Worm (Caenorhabditis elegans) whole organism, early embryonic: Measurements from ENCODE around the gene try-13.

Experiments
- F13C5.2 ChIP-seq: sonication (generic microtip); optimal IDR thresholded peaks from 2 replicates; lab custom pipeline; 2017; ENCODE audit warnings: mild to moderate bottlenecking, missing genetic modification characterization, inconsistent platforms, missing compliant biosample characterization
- ama-1 ChIP-seq: fragments of 150-350 bp; optimal IDR thresholded peaks from 2 replicates; lab custom pipeline; 2014
- ceh-13 ChIP-seq: fragments of 200-800 bp; sonication (Bioruptor generic); optimal IDR thresholded peaks from 2 replicates; lab custom pipeline; 2018; ENCODE audit warnings: mild to moderate bottlenecking, missing genetic modification characterization, missing compliant biosample characterization
- ets-7 ChIP-seq: sonication (generic microtip); optimal IDR thresholded peaks from 2 replicates; lab custom pipeline; 2016; ENCODE audit warnings: missing genotype, missing genetic modification characterization, missing compliant biosample characterization
- hnd-1 ChIP-seq: sonication (generic microtip); optimal IDR thresholded peaks from 2 replicates; lab custom pipeline; 2016; ENCODE audit warnings: missing genetic modification characterization, missing compliant biosample characterization
- tbx-37 ChIP-seq: fragments of 200-800 bp; sonication (Bioruptor generic); conservative IDR thresholded peaks from 2 replicates; pipeline ENCODE4 v1.3.6; 2022; ENCODE audit warnings: missing genetic modification reagents, missing genetic modification characterization, missing compliant biosample characterization
- tra-4 ChIP-seq: sonication (generic microtip); optimal IDR thresholded peaks from 2 replicates; lab custom pipeline; 2017; ENCODE audit warnings: missing genetic modification characterization, missing compliant biosample characterization

ce11 chrV:7446965-7447364 is 7.1 kb downstream of the try-13 start, which contains the start of gene F25E5.5:
- no peak for TF ChIP-seq ets-7 (tag; lab: Kevin White, UChicago)
- TF ChIP-seq ama-1, result no peak
- no peak for TF ChIP-seq tbx-37
- no peak for TF ChIP-seq ceh-13 (GFP tag; lab: Kevin White, UChicago)
- no peak for TF ChIP-seq hnd-1
- TF ChIP-seq tra-4 (tag; lab: Kevin White, UChicago), result no peak
- no peak for TF ChIP-seq F13C5.2 (tag; lab: Kevin White, UChicago)
